Worm (Caenorhabditis elegans) whole organism, L4 larva: ENCODE data around the gene Y55B1AR.2.
A peak's percentile ranks its signal among the peaks of the same experiment; 100 is the strongest.

Source experiments
- F49E8.2 ChIP-seq: sonication (generic microtip); optimal IDR thresholded peaks from 2 replicates; lab custom pipeline; 2016; ENCODE audit warnings: missing compliant biosample characterization, mild to moderate bottlenecking, missing genetic modification characterization, borderline replicate concordance
- T20F7.1 ChIP-seq: fragments of 200-800 bp; sonication (Bioruptor generic); optimal IDR thresholded peaks from 2 replicates; lab custom pipeline; 2018; ENCODE audit warnings: mild to moderate bottlenecking, missing genetic modification characterization, missing compliant biosample characterization
- T26A8.4 ChIP-seq: fragments of 200-800 bp; sonication (Bioruptor generic); IDR thresholded peaks from 2 replicates; pipeline ENCODE4 v1.3.6; 2022; ENCODE audit warnings: missing genetic modification characterization, missing compliant biosample characterization
- aha-1 ChIP-seq: fragments of 150-350 bp; peaks from one replicate; lab custom pipeline; 2014; ENCODE audit warnings: missing biosample characterization, missing genetic modification characterization
- aly-2 ChIP-seq: sonication (generic microtip); optimal IDR thresholded peaks from 2 replicates; lab custom pipeline; 2018; ENCODE audit warnings: missing biosample characterization, missing genetic modification characterization
- ama-1 ChIP-seq: fragments of 150-350 bp; optimal IDR thresholded peaks from 2 replicates; lab custom pipeline; 2014; ENCODE audit warnings: inconsistent platforms, mixed read lengths
- ceh-20 ChIP-seq: fragments of 200-800 bp; sonication (Bioruptor generic); IDR thresholded peaks from 2 replicates; pipeline ENCODE4 v1.3.6; 2022; ENCODE audit warnings: missing genetic modification reagents, missing genetic modification characterization, missing compliant biosample characterization
- ceh-62 ChIP-seq: sonication (generic microtip); optimal IDR thresholded peaks from 2 replicates; lab custom pipeline; 2017; ENCODE audit warnings: missing biosample characterization, missing genetic modification characterization
- ces-1 ChIP-seq: fragments of 150-350 bp; sonication (generic microtip); optimal IDR thresholded peaks from 4 replicates; lab custom pipeline; 2014; ENCODE audit warnings: missing biosample characterization, missing genetic modification reagents, missing genetic modification characterization
- ctbp-1 ChIP-seq: fragments of 200-800 bp; sonication (Bioruptor generic); IDR thresholded peaks from 2 replicates; pipeline ENCODE4 v1.3.6; 2022; ENCODE audit warnings: missing genetic modification reagents, missing genetic modification characterization, missing compliant biosample characterization
- daf-12 ChIP-seq: fragments of 150-350 bp; optimal IDR thresholded peaks from 2 replicates; lab custom pipeline; 2014; ENCODE audit warnings: missing biosample characterization, missing genetic modification reagents, missing genetic modification characterization
- dmd-8 ChIP-seq: fragments of 200-800 bp; sonication (Bioruptor generic); IDR thresholded peaks from 2 replicates; pipeline ENCODE4 v1.3.6; 2022; ENCODE audit warnings: missing genetic modification characterization, missing compliant biosample characterization
- duxl-1 ChIP-seq: sonication (generic microtip); optimal IDR thresholded peaks from 2 replicates; lab custom pipeline; 2016; ENCODE audit warnings: mild to moderate bottlenecking, missing genetic modification characterization, moderate library complexity, missing compliant biosample characterization; ENCODE audit not compliant: poor library complexity
- egl-43 ChIP-seq: fragments of 200-800 bp; sonication (Bioruptor generic); IDR thresholded peaks from 2 replicates; pipeline ENCODE4 v1.3.6; 2022; ENCODE audit warnings: missing genetic modification reagents, missing genetic modification characterization, missing compliant biosample characterization
- fos-1 ChIP-seq: fragments of 150-350 bp; optimal IDR thresholded peaks from 2 replicates; lab custom pipeline; 2014; ENCODE audit warnings: missing biosample characterization, missing genetic modification characterization
- gei-8 ChIP-seq: fragments of 200-800 bp; sonication (Bioruptor generic); optimal IDR thresholded peaks from 2 replicates; lab custom pipeline; 2018; ENCODE audit warnings: mild to moderate bottlenecking, missing genetic modification characterization, missing compliant biosample characterization
- hlh-11 ChIP-seq: fragments of 200-800 bp; sonication (Bioruptor generic); optimal IDR thresholded peaks from 2 replicates; lab custom pipeline; 2018; ENCODE audit warnings: mild to moderate bottlenecking, missing genetic modification characterization, missing compliant biosample characterization
- lin-13 ChIP-seq: fragments of 150-350 bp; optimal IDR thresholded peaks from 2 replicates; lab custom pipeline; 2014; ENCODE audit warnings: missing biosample characterization, missing genetic modification reagents, missing genetic modification characterization
- lir-3 ChIP-seq: sonication (generic microtip); optimal IDR thresholded peaks from 2 replicates; lab custom pipeline; 2016; ENCODE audit warnings: mild to moderate bottlenecking, missing genetic modification characterization, missing compliant biosample characterization
- lsy-2 ChIP-seq, 2 experiments: fragments of 150-350 bp in 1 of 2; sonication (generic microtip) in 1 of 2; optimal IDR thresholded peaks; 2 replicates each; lab custom pipeline; 2014 to 2017; ENCODE audit warnings: missing biosample characterization in 2 of 2, missing genetic modification characterization in 2 of 2
- mdt-29 ChIP-seq: fragments of 200-800 bp; sonication (Bioruptor generic); IDR thresholded peaks from 2 replicates; pipeline ENCODE4 v1.3.6; 2022; ENCODE audit warnings: missing genetic modification reagents, missing genetic modification characterization, missing compliant biosample characterization
- mxl-3 ChIP-seq: fragments of 200-800 bp; sonication (Bioruptor generic); optimal IDR thresholded peaks from 2 replicates; lab custom pipeline; 2018; ENCODE audit warnings: mild to moderate bottlenecking, missing genetic modification characterization, missing compliant biosample characterization
- nhr-10 ChIP-seq: fragments of 150-350 bp; optimal IDR thresholded peaks from 2 replicates; lab custom pipeline; 2014; ENCODE audit warnings: missing biosample characterization, missing genetic modification characterization
- nhr-237 ChIP-seq: sonication (generic microtip); optimal IDR thresholded peaks from 2 replicates; lab custom pipeline; 2017; ENCODE audit warnings: missing biosample characterization, missing genetic modification characterization
- nhr-25 ChIP-seq: sonication (generic microtip); optimal IDR thresholded peaks from 2 replicates; lab custom pipeline; 2017; ENCODE audit warnings: missing genetic modification characterization, mild to moderate bottlenecking, missing compliant biosample characterization, antibody characterized with exemption, moderate library complexity, borderline replicate concordance; ENCODE audit not compliant: insufficient read depth
- nhr-41 ChIP-seq: fragments of 200-800 bp; sonication (Bioruptor generic); IDR thresholded peaks from 2 replicates; pipeline ENCODE4 v1.3.6; 2022; ENCODE audit warnings: missing genetic modification reagents, missing genetic modification characterization, missing compliant biosample characterization
- nhr-48 ChIP-seq: sonication (generic microtip); optimal IDR thresholded peaks from 2 replicates; lab custom pipeline; 2016; ENCODE audit warnings: mild to moderate bottlenecking, missing genetic modification characterization, missing compliant biosample characterization
- nhr-76 ChIP-seq: fragments of 150-350 bp; optimal IDR thresholded peaks from 2 replicates; lab custom pipeline; 2014; ENCODE audit warnings: missing biosample characterization, missing genetic modification characterization
- nhr-77 ChIP-seq: fragments of 150-350 bp; optimal IDR thresholded peaks from 2 replicates; lab custom pipeline; 2014; ENCODE audit warnings: missing biosample characterization, missing genetic modification characterization
- pha-4 ChIP-seq, 2 experiments: fragments of 150-350 bp in 1 of 2; fragments of 200-800 bp in 1 of 2; sonication (Bioruptor generic) in 1 of 2; IDR thresholded peaks in 1 of 2; optimal IDR thresholded peaks in 1 of 2; 2 replicates each; pipeline versions ENCODE4 v1.3.6 to Lab custom; 2014 to 2022; ENCODE audit warnings: missing genetic modification characterization in 2 of 2, missing genetic modification reagents in 2 of 2, missing biosample characterization in 1 of 2, missing compliant biosample characterization in 1 of 2
- rbr-2 ChIP-seq: sonication (generic microtip); optimal IDR thresholded peaks from 2 replicates; lab custom pipeline; 2016; ENCODE audit warnings: missing genotype, missing genetic modification characterization, missing compliant biosample characterization
- saeg-2 ChIP-seq: fragments of 200-800 bp; sonication (Bioruptor generic); IDR thresholded peaks from 2 replicates; pipeline ENCODE4 v1.3.6; 2022; ENCODE audit warnings: missing genetic modification reagents, missing genetic modification characterization, missing compliant biosample characterization
- skn-1 ChIP-seq: fragments of 150-350 bp; optimal IDR thresholded peaks from 2 replicates; lab custom pipeline; 2014; ENCODE audit warnings: missing biosample characterization, missing genetic modification characterization
- snpc-1.2 ChIP-seq: fragments of 200-800 bp; sonication (Bioruptor generic); IDR thresholded peaks from 2 replicates; pipeline ENCODE4 v1.3.6; 2022; ENCODE audit warnings: missing genetic modification reagents, missing genetic modification characterization, missing compliant biosample characterization
- tag-97 ChIP-seq: fragments of 200-800 bp; sonication (Bioruptor generic); IDR thresholded peaks from 2 replicates; pipeline ENCODE4 v1.3.6; 2022; ENCODE audit warnings: missing genetic modification characterization, missing compliant biosample characterization
- unc-62 ChIP-seq, 3 experiments: fragments of 150-350 bp in 1 of 3; sonication (generic microtip); optimal IDR thresholded peaks in 2 of 3; peaks in 1 of 3; 1 replicate in 1 of 3; 2 replicates in 2 of 3; lab custom pipeline; 2014 to 2017; ENCODE audit warnings: missing biosample characterization in 3 of 3, missing genetic modification characterization in 3 of 3, missing genetic modification reagents in 3 of 3, missing genotype in 1 of 3

Gene Y55B1AR.2

ce11 chrIII:617467-617866 is 18.9 kb upstream of the Y55B1AR.2 start, which contains the start of gene T19C3.2:
T19C3.2 (minus strand) TSS chrIII:617567.
- TF ChIP-seq ceh-20 (GFP tag; lab: Robert Waterston, UW) (no peak), ceh-62 (tag; lab: Kevin White, UChicago) (no peak), gei-8 (GFP tag; lab: Kevin White, UChicago) (no peak), lir-3 (tag; lab: Kevin White, UChicago) (no peak), rbr-2 (no peak), hlh-11 (no peak), nhr-48 (no peak), nhr-25 (tag; lab: Kevin White, UChicago) (no peak), skn-1 (tag; lab: Kevin White, UChicago) (no peak), ama-1 (lab: Kevin White, UChicago) (no peak), F49E8.2 (tag; lab: Kevin White, UChicago) (no peak), ctbp-1 (no peak), lin-13 (GFP tag; lab: Kevin White, UChicago) (no peak), aly-2 (tag; lab: Kevin White, UChicago) (no peak), nhr-237 (tag; lab: Kevin White, UChicago) (no peak), ces-1 (GFP tag; lab: Kevin White, UChicago) (no peak), T26A8.4 (no peak), saeg-2 (no peak), mdt-29 (GFP tag; lab: Robert Waterston, UW) (no peak)
- TF ChIP-seq, all 104 proteins: peak for 0

- TF ChIP-seq nhr-76 (tag; lab: Kevin White, UChicago) (no peak), nhr-77 (tag; lab: Kevin White, UChicago) (no peak), nhr-41 (no peak), lsy-2 (tag; optimal IDR thresholded peaks at IDR 0.05; lab: Kevin White, UChicago) (no peak), nhr-25 (tag; lab: Kevin White, UChicago) (no peak), mxl-3 (no peak), duxl-1 (no peak), snpc-1.2 (GFP tag; lab: Robert Waterston, UW) (no peak), egl-43 (GFP tag; lab: Robert Waterston, UW) (no peak), pha-4 (GFP tag; IDR thresholded peaks at IDR 0.05; lab: Robert Waterston, UW) (no peak), pha-4 (tag; optimal IDR thresholded peaks at IDR 0.05; lab: Kevin White, UChicago) (no peak), tag-97 (GFP tag; lab: Robert Waterston, UW) (no peak), fos-1 (tag; lab: Kevin White, UChicago) (no peak)
These were observed 15.9 kb upstream of the Y55B1AR.2 start, which contains the start of gene T19C3.3 for ce11 chrIII:614447-614846. T19C3.3 (minus strand) TSS chrIII:614547.

ce11 chrIII:612759-613158 is 14.2 kb upstream of the Y55B1AR.2 start:
- peak in 1 of 2 experiments; percentile 66 for TF ChIP-seq unc-62 (GFP tag; optimal IDR thresholded peaks at IDR 0.05 in 1 of 2; lab: Kevin White, UChicago)
- no peak for TF ChIP-seq unc-62 (tag; optimal IDR thresholded peaks at IDR 0.05; lab: Kevin White, UChicago)
- peak; percentile 81 for TF ChIP-seq aha-1 (tag; lab: Kevin White, UChicago)
- TF ChIP-seq dmd-8 (GFP tag; lab: Robert Waterston, UW), result no peak
- TF ChIP-seq, all 104 proteins: peak for 2

- TF ChIP-seq T20F7.1 (no peak), nhr-10 (tag; lab: Kevin White, UChicago) (no peak), daf-12 (tag; lab: Kevin White, UChicago) (no peak)
These were observed 13.3 kb upstream of the Y55B1AR.2 start for ce11 chrIII:611900-612299.
